Worm (Caenorhabditis elegans) whole organism, late embryonic: ENCODE results near the gene metl-9.

Source experiments
- F13H6.1 ChIP-seq: sonication (generic microtip); optimal IDR thresholded peaks from 2 replicates; lab custom pipeline; 2016; ENCODE audit warnings: missing genetic modification characterization, missing compliant biosample characterization
- ama-1 ChIP-seq: fragments of 150-350 bp; optimal IDR thresholded peaks from 2 replicates; lab custom pipeline; 2014
- dve-1 ChIP-seq: sonication (generic microtip); optimal IDR thresholded peaks from 2 replicates; lab custom pipeline; 2017; ENCODE audit warnings: antibody characterized with exemption, mild to moderate bottlenecking, missing genetic modification characterization, missing compliant biosample characterization
- elt-2 ChIP-seq: sonication (generic microtip); optimal IDR thresholded peaks from 2 replicates; lab custom pipeline; 2016; ENCODE audit warnings: missing genetic modification reagents, missing genetic modification characterization, missing compliant biosample characterization
- fkh-10 ChIP-seq: fragments of 150-350 bp; optimal IDR thresholded peaks from 2 replicates; lab custom pipeline; 2014; ENCODE audit warnings: missing biosample characterization, missing genetic modification reagents, missing genetic modification characterization
- hlh-13 ChIP-seq: fragments of 200-800 bp; sonication (Bioruptor generic); optimal IDR thresholded peaks from 2 replicates; lab custom pipeline; 2018; ENCODE audit warnings: mild to moderate bottlenecking, missing genetic modification characterization, missing compliant biosample characterization
- nhr-11 ChIP-seq: fragments of 150-350 bp; optimal IDR thresholded peaks from 2 replicates; lab custom pipeline; 2014; ENCODE audit warnings: missing biosample characterization, missing genetic modification characterization
- pha-4 ChIP-seq: fragments of 150-350 bp; optimal IDR thresholded peaks from 2 replicates; lab custom pipeline; 2018; ENCODE audit warnings: missing biosample characterization, missing genetic modification reagents, missing genetic modification characterization
- tbx-2 ChIP-seq: sonication (generic microtip); optimal IDR thresholded peaks from 2 replicates; lab custom pipeline; 2016; ENCODE audit warnings: missing genetic modification characterization, missing compliant biosample characterization
- ttx-3 ChIP-seq: sonication (generic microtip); optimal IDR thresholded peaks from 2 replicates; lab custom pipeline; 2016; ENCODE audit warnings: missing genetic modification reagents, missing genetic modification characterization, missing compliant biosample characterization
- unc-3 ChIP-seq, 2 experiments: fragments of 200-800 bp in 1 of 2; sonication (Bioruptor generic) in 1 of 2; sonication (generic microtip) in 1 of 2; conservative IDR thresholded peaks in 1 of 2; optimal IDR thresholded peaks in 1 of 2; 2 replicates each; pipeline versions ENCODE4 v1.3.6 to Lab custom; 2016 to 2022; ENCODE audit warnings: missing compliant biosample characterization in 2 of 2, missing genetic modification characterization in 2 of 2, missing genetic modification reagents in 1 of 2

- TF ChIP-seq ttx-3 (no peak), tbx-2 (no peak), hlh-13 (GFP tag; lab: Kevin White, UChicago) (no peak), F13H6.1 (no peak), fkh-10 (GFP tag; lab: Kevin White, UChicago) (no peak), unc-3 (GFP tag; conservative IDR thresholded peaks at IDR 0.05; lab: Robert Waterston, UW) (no peak), unc-3 (tag; optimal IDR thresholded peaks at IDR 0.05; lab: Kevin White, UChicago) (no peak), elt-2 (tag; lab: Kevin White, UChicago) (no peak), nhr-11 (tag; lab: Kevin White, UChicago) (no peak), pha-4 (no peak), dve-1 (tag; lab: Kevin White, UChicago) (no peak), ama-1 (lab: Kevin White, UChicago) (no peak)
Measured at ce11 chrX:5195462-5196160, 16.7 kb upstream of the metl-9 start, which contains the start of gene pqn-62.
